Worm (Caenorhabditis elegans): ENCODE data around the gene T07H3.7.

The T07H3.7 gene

ce11 chrII:1621795-1622194, 32.0 kb upstream of the T07H3.7 start:
- TF ChIP-seq hnd-1 (tag; optimal IDR thresholded peaks at IDR 0.05): no peak

ce11 chrII:1621180-1621579, 31.4 kb upstream of the T07H3.7 start, which contains the start of gene fbxa-158:
fbxa-158 (minus strand) TSS chrII:1621280.
- TF ChIP-seq flt-1 (GFP tag; IDR thresholded peaks at IDR 0.05) (no peak), scrt-1 (GFP tag; IDR thresholded peaks at IDR 0.05) (no peak), hmg-4 (GFP tag; optimal IDR thresholded peaks at IDR 0.05) (no peak), tbx-37 (GFP tag; conservative IDR thresholded peaks at IDR 0.05) (no peak), hmbx-1 (tag; optimal IDR thresholded peaks at IDR 0.05) (no peak), pes-1 (GFP tag; IDR thresholded peaks at IDR 0.05) (no peak), F13C5.2 (tag; optimal IDR thresholded peaks at IDR 0.05) (no peak), ama-1 (optimal IDR thresholded peaks at IDR 0.05) (no peak), ceh-36 (tag; optimal IDR thresholded peaks at IDR 0.05) (no peak), tbx-11 (GFP tag; IDR thresholded peaks at IDR 0.05) (no peak), hnd-1 (tag; optimal IDR thresholded peaks at IDR 0.05) (no peak), ceh-13 (GFP tag; optimal IDR thresholded peaks at IDR 0.05) (no peak), ets-7 (tag; optimal IDR thresholded peaks at IDR 0.05) (no peak), sea-1 (GFP tag; conservative IDR thresholded peaks at IDR 0.05) (no peak), aly-1 (tag; optimal IDR thresholded peaks at IDR 0.05) (no peak), B0310.2 (tag; optimal IDR thresholded peaks at IDR 0.05) (no peak)

- TF ChIP-seq B0310.2 (tag; optimal IDR thresholded peaks at IDR 0.05): no peak
- no peak for TF ChIP-seq ets-7 (tag; optimal IDR thresholded peaks at IDR 0.05)
Measured at ce11 chrII:1618948-1619347, 29.2 kb upstream of the T07H3.7 start, which contains the start of gene fbxa-166. fbxa-166 (minus strand) TSS chrII:1619048.

- TF ChIP-seq F13C5.2 (tag; optimal IDR thresholded peaks at IDR 0.05): no peak
Measured at ce11 chrII:1616382-1616781, 26.6 kb upstream of the T07H3.7 start, which contains the start of gene fbxa-165. fbxa-165 (minus strand) TSS chrII:1616482.

- TF ChIP-seq ama-1 (optimal IDR thresholded peaks at IDR 0.05): no peak
- no peak for TF ChIP-seq ceh-13 (GFP tag; optimal IDR thresholded peaks at IDR 0.05)
- no peak for TF ChIP-seq F13C5.2 (tag; optimal IDR thresholded peaks at IDR 0.05)
- no peak for TF ChIP-seq ceh-36 (tag; optimal IDR thresholded peaks at IDR 0.05)
Measured at ce11 chrII:1613972-1614371, 24.2 kb upstream of the T07H3.7 start, which contains the start of gene fbxa-164. fbxa-164 (minus strand) TSS chrII:1614072.

- TF ChIP-seq scrt-1 (GFP tag; IDR thresholded peaks at IDR 0.05): no peak
Measured at ce11 chrII:1610630-1611029, 20.9 kb upstream of the T07H3.7 start, which contains the start of gene fbxa-163. fbxa-163 (minus strand) TSS chrII:1610730.

- no peak for TF ChIP-seq scrt-1 (GFP tag; IDR thresholded peaks at IDR 0.05)
- TF ChIP-seq B0310.2 (tag; optimal IDR thresholded peaks at IDR 0.05): no peak
- TF ChIP-seq F13C5.2 (tag; optimal IDR thresholded peaks at IDR 0.05): no peak
- no peak for TF ChIP-seq tbx-37 (GFP tag; conservative IDR thresholded peaks at IDR 0.05)
Measured at ce11 chrII:1608915-1609314, 19.2 kb upstream of the T07H3.7 start.

ce11 chrII:1607575-1607974, 17.8 kb upstream of the T07H3.7 start:
- TF ChIP-seq B0310.2 (tag; optimal IDR thresholded peaks at IDR 0.05) (no peak), F13C5.2 (tag; optimal IDR thresholded peaks at IDR 0.05) (no peak), pes-1 (GFP tag; IDR thresholded peaks at IDR 0.05) (no peak), ama-1 (optimal IDR thresholded peaks at IDR 0.05) (no peak), ceh-36 (tag; optimal IDR thresholded peaks at IDR 0.05) (no peak), hmg-4 (GFP tag; optimal IDR thresholded peaks at IDR 0.05) (no peak), ets-7 (tag; optimal IDR thresholded peaks at IDR 0.05) (no peak), hnd-1 (tag; optimal IDR thresholded peaks at IDR 0.05) (no peak), sea-1 (GFP tag; conservative IDR thresholded peaks at IDR 0.05) (no peak), tbx-11 (GFP tag; IDR thresholded peaks at IDR 0.05) (no peak), tra-4 (tag; optimal IDR thresholded peaks at IDR 0.05) (no peak)

ce11 chrII:1606079-1606478, 16.3 kb upstream of the T07H3.7 start, which contains the start of gene bath-33:
bath-33 (minus strand) TSS chrII:1606179.
- TF ChIP-seq tbx-37 (GFP tag; conservative IDR thresholded peaks at IDR 0.05) (no peak), scrt-1 (GFP tag; IDR thresholded peaks at IDR 0.05) (no peak), aly-1 (tag; optimal IDR thresholded peaks at IDR 0.05) (no peak), ama-1 (optimal IDR thresholded peaks at IDR 0.05) (no peak), ceh-36 (tag; optimal IDR thresholded peaks at IDR 0.05) (no peak), hnd-1 (tag; optimal IDR thresholded peaks at IDR 0.05) (no peak), tbx-11 (GFP tag; IDR thresholded peaks at IDR 0.05) (no peak)

- TF ChIP-seq flt-1 (GFP tag; IDR thresholded peaks at IDR 0.05) (no peak), aly-1 (tag; optimal IDR thresholded peaks at IDR 0.05) (no peak), sea-1 (GFP tag; conservative IDR thresholded peaks at IDR 0.05) (no peak), tra-4 (tag; optimal IDR thresholded peaks at IDR 0.05) (no peak), tbx-37 (GFP tag; conservative IDR thresholded peaks at IDR 0.05) (no peak), ceh-13 (GFP tag; optimal IDR thresholded peaks at IDR 0.05) (no peak), ceh-36 (tag; optimal IDR thresholded peaks at IDR 0.05) (no peak), scrt-1 (GFP tag; IDR thresholded peaks at IDR 0.05) (no peak), pes-1 (GFP tag; IDR thresholded peaks at IDR 0.05) (no peak), tbx-11 (GFP tag; IDR thresholded peaks at IDR 0.05) (no peak)
Measured at ce11 chrII:1605010-1605409, 15.3 kb upstream of the T07H3.7 start.
